Worm (Caenorhabditis elegans) whole organism, late embryonic: ENCODE data around the gene zip-11.
"Not testable (repeated sequence)": the region's sequence is repeated elsewhere in the genome, so short reads cannot be mapped to it uniquely, and the experiment has no call there.

ENCODE experiments used
- C08G9.2 ChIP-seq: sonication (generic microtip); optimal IDR thresholded peaks from 2 replicates; lab custom pipeline; 2016; ENCODE audit warnings: mild to moderate bottlenecking, missing genetic modification characterization, moderate library complexity, missing compliant biosample characterization
- K02D7.2 ChIP-seq: sonication (generic microtip); optimal IDR thresholded peaks from 2 replicates; lab custom pipeline; 2017; ENCODE audit warnings: mild to moderate bottlenecking, missing genetic modification characterization, missing compliant biosample characterization
- K09A11.1 ChIP-seq: sonication (generic microtip); optimal IDR thresholded peaks from 2 replicates; lab custom pipeline; 2017; ENCODE audit warnings: antibody characterized with exemption, mild to moderate bottlenecking, missing genetic modification characterization, missing compliant biosample characterization; ENCODE audit not compliant: insufficient read depth
- T23F11.4 ChIP-seq: fragments of 200-800 bp; sonication (Bioruptor generic); optimal IDR thresholded peaks from 2 replicates; lab custom pipeline; 2018; ENCODE audit warnings: mild to moderate bottlenecking, missing genetic modification characterization, missing compliant biosample characterization
- ama-1 ChIP-seq: fragments of 150-350 bp; optimal IDR thresholded peaks from 2 replicates; lab custom pipeline; 2014
- ceh-18 ChIP-seq: sonication (generic microtip); optimal IDR thresholded peaks from 2 replicates; lab custom pipeline; 2016; ENCODE audit warnings: missing genetic modification characterization, missing compliant biosample characterization
- ceh-19 ChIP-seq: fragments of 200-800 bp; sonication (Bioruptor generic); optimal IDR thresholded peaks from 2 replicates; lab custom pipeline; 2018; ENCODE audit warnings: mild to moderate bottlenecking, missing genetic modification characterization, missing compliant biosample characterization
- ceh-2 ChIP-seq: sonication (generic microtip); optimal IDR thresholded peaks from 2 replicates; lab custom pipeline; 2016; ENCODE audit warnings: missing genotype, missing genetic modification characterization, missing compliant biosample characterization
- ceh-22 ChIP-seq: sonication (generic microtip); optimal IDR thresholded peaks from 2 replicates; lab custom pipeline; 2017; ENCODE audit warnings: missing biosample characterization, missing genetic modification characterization
- ceh-24 ChIP-seq: sonication (generic microtip); optimal IDR thresholded peaks from 2 replicates; lab custom pipeline; 2016; ENCODE audit warnings: mild to moderate bottlenecking, missing genetic modification characterization, missing compliant biosample characterization
- ceh-34 ChIP-seq: sonication (generic microtip); optimal IDR thresholded peaks from 2 replicates; lab custom pipeline; 2016; ENCODE audit warnings: mild to moderate bottlenecking, missing genetic modification characterization, missing compliant biosample characterization
- ceh-48 ChIP-seq: sonication (generic microtip); optimal IDR thresholded peaks from 2 replicates; lab custom pipeline; 2016; ENCODE audit warnings: missing genetic modification characterization, inconsistent platforms, missing compliant biosample characterization
- ceh-6 ChIP-seq: fragments of 200-800 bp; sonication (Bioruptor generic); optimal IDR thresholded peaks from 2 replicates; lab custom pipeline; 2018; ENCODE audit warnings: mild to moderate bottlenecking, missing genetic modification characterization, missing compliant biosample characterization
- dmd-4 ChIP-seq: sonication (generic microtip); optimal IDR thresholded peaks from 2 replicates; lab custom pipeline; 2016; ENCODE audit warnings: borderline replicate concordance, missing genetic modification characterization, missing compliant biosample characterization
- elt-2 ChIP-seq: sonication (generic microtip); optimal IDR thresholded peaks from 2 replicates; lab custom pipeline; 2016; ENCODE audit warnings: missing genetic modification reagents, missing genetic modification characterization, missing compliant biosample characterization
- elt-4 ChIP-seq: sonication (generic microtip); optimal IDR thresholded peaks from 2 replicates; lab custom pipeline; 2016; ENCODE audit warnings: missing genetic modification characterization, missing compliant biosample characterization
- ets-4 ChIP-seq: sonication (generic microtip); optimal IDR thresholded peaks from 2 replicates; lab custom pipeline; 2016; ENCODE audit warnings: missing genetic modification characterization, missing compliant biosample characterization
- fax-1 ChIP-seq: sonication (generic microtip); optimal IDR thresholded peaks from 2 replicates; lab custom pipeline; 2016; ENCODE audit warnings: missing genotype, missing genetic modification characterization, missing compliant biosample characterization
- fkh-10 ChIP-seq: fragments of 150-350 bp; optimal IDR thresholded peaks from 2 replicates; lab custom pipeline; 2014; ENCODE audit warnings: missing biosample characterization, missing genetic modification reagents, missing genetic modification characterization
- gmeb-2 ChIP-seq: sonication (generic microtip); optimal IDR thresholded peaks from 2 replicates; lab custom pipeline; 2016; ENCODE audit warnings: missing genetic modification characterization, inconsistent platforms, missing compliant biosample characterization
- hlh-15 ChIP-seq: sonication (generic microtip); optimal IDR thresholded peaks from 2 replicates; lab custom pipeline; 2016; ENCODE audit warnings: missing genetic modification characterization, missing compliant biosample characterization
- hlh-6 ChIP-seq: sonication (generic microtip); optimal IDR thresholded peaks from 2 replicates; lab custom pipeline; 2016; ENCODE audit warnings: missing genotype, missing genetic modification characterization, missing compliant biosample characterization
- hlh-8 ChIP-seq: sonication (generic microtip); optimal IDR thresholded peaks from 2 replicates; lab custom pipeline; 2016; ENCODE audit warnings: missing genotype, missing genetic modification characterization, missing compliant biosample characterization
- lim-6 ChIP-seq: sonication (generic microtip); optimal IDR thresholded peaks from 2 replicates; lab custom pipeline; 2016; ENCODE audit warnings: missing genetic modification characterization, missing compliant biosample characterization
- lin-11 ChIP-seq: fragments of 200-800 bp; sonication (Bioruptor generic); optimal IDR thresholded peaks from 2 replicates; lab custom pipeline; 2018; ENCODE audit warnings: mild to moderate bottlenecking, missing genetic modification characterization, missing compliant biosample characterization
- mec-3 ChIP-seq: sonication (generic microtip); optimal IDR thresholded peaks from 2 replicates; lab custom pipeline; 2016; ENCODE audit warnings: borderline replicate concordance, missing genetic modification characterization, missing compliant biosample characterization
- nfya-1 ChIP-seq: sonication (generic microtip); optimal IDR thresholded peaks from 2 replicates; lab custom pipeline; 2017; ENCODE audit warnings: missing genetic modification characterization, mild to moderate bottlenecking, missing compliant biosample characterization, antibody characterized with exemption, moderate library complexity
- nhr-11 ChIP-seq: fragments of 150-350 bp; optimal IDR thresholded peaks from 2 replicates; lab custom pipeline; 2014; ENCODE audit warnings: missing biosample characterization, missing genetic modification characterization
- odd-2 ChIP-seq: sonication (generic microtip); optimal IDR thresholded peaks from 2 replicates; lab custom pipeline; 2017; ENCODE audit warnings: antibody characterized with exemption, mild to moderate bottlenecking, missing genetic modification characterization, missing compliant biosample characterization
- pag-3 ChIP-seq: sonication (generic microtip); optimal IDR thresholded peaks from 2 replicates; lab custom pipeline; 2016; ENCODE audit warnings: missing compliant biosample characterization, missing genetic modification characterization, borderline replicate concordance
- pat-9 ChIP-seq: fragments of 200-800 bp; sonication (Bioruptor generic); optimal IDR thresholded peaks from 2 replicates; lab custom pipeline; 2018; ENCODE audit warnings: mild to moderate bottlenecking, missing genetic modification characterization, moderate library complexity, missing compliant biosample characterization
- pqm-1 ChIP-seq: sonication (generic microtip); optimal IDR thresholded peaks from 2 replicates; lab custom pipeline; 2016; ENCODE audit warnings: missing genetic modification characterization, missing compliant biosample characterization
- pros-1 ChIP-seq: fragments of 150-350 bp; optimal IDR thresholded peaks from 2 replicates; lab custom pipeline; 2014; ENCODE audit warnings: missing biosample characterization, missing genetic modification reagents, missing genetic modification characterization
- ref-2 ChIP-seq: sonication (generic microtip); optimal IDR thresholded peaks from 2 replicates; lab custom pipeline; 2016; ENCODE audit warnings: missing genetic modification characterization, missing compliant biosample characterization
- sox-4 ChIP-seq: sonication (generic microtip); optimal IDR thresholded peaks from 2 replicates; lab custom pipeline; 2017; ENCODE audit warnings: mild to moderate bottlenecking, missing genetic modification characterization, inconsistent platforms, missing compliant biosample characterization
- tbx-7 ChIP-seq: sonication (generic microtip); optimal IDR thresholded peaks from 2 replicates; lab custom pipeline; 2016; ENCODE audit warnings: missing genotype, missing genetic modification characterization, missing compliant biosample characterization
- ttx-3 ChIP-seq: sonication (generic microtip); optimal IDR thresholded peaks from 2 replicates; lab custom pipeline; 2016; ENCODE audit warnings: missing genetic modification reagents, missing genetic modification characterization, missing compliant biosample characterization
- unc-86 ChIP-seq: sonication (generic microtip); optimal IDR thresholded peaks from 2 replicates; lab custom pipeline; 2016; ENCODE audit warnings: missing genetic modification characterization, missing compliant biosample characterization
- zip-5 ChIP-seq: sonication (generic microtip); optimal IDR thresholded peaks from 2 replicates; lab custom pipeline; 2016; ENCODE audit warnings: missing genetic modification characterization, missing compliant biosample characterization

The zip-11 gene

DNA sequence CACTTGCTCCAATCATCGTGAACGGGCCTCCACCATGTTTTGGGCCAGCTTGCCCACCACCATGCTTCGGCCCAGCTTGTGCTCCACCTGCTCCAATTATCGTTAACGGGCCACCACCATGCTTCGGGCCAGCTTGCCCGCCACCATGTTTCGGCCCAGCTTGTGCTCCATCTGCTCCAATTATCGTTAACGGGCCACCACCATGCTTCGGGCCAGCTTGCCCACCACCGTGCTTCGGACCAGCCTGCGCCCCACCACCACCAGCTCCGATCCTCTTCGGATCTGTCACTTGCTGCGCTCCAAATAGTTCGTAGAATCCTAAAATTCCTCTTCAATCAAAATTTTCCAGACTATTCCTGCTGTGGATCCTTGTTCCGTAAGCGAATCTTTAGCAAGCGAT is 11.8 kb upstream of the zip-11 start:
- TF ChIP-seq nfya-1 (tag; lab: Kevin White, UChicago) (no peak), hlh-8 (tag; lab: Kevin White, UChicago) (no peak), ceh-6 (GFP tag; lab: Kevin White, UChicago) (no peak), ceh-48 (no peak), fax-1 (tag; lab: Kevin White, UChicago) (no peak), pat-9 (tag; lab: Kevin White, UChicago) (no peak), lim-6 (tag; lab: Kevin White, UChicago) (no peak), ets-4 (tag; lab: Kevin White, UChicago) (no peak), gmeb-2 (no peak), ceh-34 (tag; lab: Kevin White, UChicago) (no peak), T23F11.4 (GFP tag; lab: Kevin White, UChicago) (no peak), sox-4 (tag; lab: Kevin White, UChicago) (no peak)

DNA sequence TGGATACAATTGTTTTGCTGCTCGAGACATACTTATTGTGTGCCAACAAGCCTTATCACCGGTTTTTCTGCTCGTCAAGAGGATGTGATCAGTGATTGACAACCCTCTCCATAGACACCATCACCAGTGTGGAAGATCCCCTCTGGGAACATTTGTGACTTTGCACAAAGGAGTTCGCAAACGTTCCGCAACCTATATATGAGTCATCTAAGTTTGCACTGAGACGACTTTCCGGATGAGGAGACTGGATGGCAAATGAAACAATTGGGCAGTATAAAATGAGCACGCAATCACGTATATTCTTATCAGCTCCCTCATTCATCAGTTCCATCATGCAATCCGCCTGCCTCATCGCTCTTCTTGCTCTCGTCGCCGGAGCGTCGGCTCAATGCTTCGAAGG is 10.6 kb upstream of the zip-11 start, which contains the start of gene W08E12.5:
W08E12.5 (plus strand) TSS at position 301 of the 400 bp plus-strand sequence.
- TF ChIP-seq dmd-4: no peak
- TF ChIP-seq ceh-24 (tag; lab: Kevin White, UChicago): no peak
- no peak for TF ChIP-seq ceh-6 (GFP tag; lab: Kevin White, UChicago)
- TF ChIP-seq zip-5 (tag; lab: Kevin White, UChicago): no peak
- TF ChIP-seq K09A11.1 (tag; lab: Kevin White, UChicago): no peak
- TF ChIP-seq lin-11 (tag; lab: Kevin White, UChicago): no peak
- no peak for TF ChIP-seq ref-2 (tag; lab: Kevin White, UChicago)
- no peak for TF ChIP-seq pag-3 (tag; lab: Kevin White, UChicago)
- TF ChIP-seq mec-3: no peak
- TF ChIP-seq ceh-19: no peak
- TF ChIP-seq elt-4 (tag; lab: Kevin White, UChicago): no peak
- TF ChIP-seq hlh-6 (tag; lab: Kevin White, UChicago): no peak
- no peak for TF ChIP-seq ceh-18
- TF ChIP-seq hlh-8 (tag; lab: Kevin White, UChicago): no peak
- TF ChIP-seq T23F11.4 (GFP tag; lab: Kevin White, UChicago): no peak
- TF ChIP-seq tbx-7 (tag; lab: Kevin White, UChicago): no peak

DNA sequence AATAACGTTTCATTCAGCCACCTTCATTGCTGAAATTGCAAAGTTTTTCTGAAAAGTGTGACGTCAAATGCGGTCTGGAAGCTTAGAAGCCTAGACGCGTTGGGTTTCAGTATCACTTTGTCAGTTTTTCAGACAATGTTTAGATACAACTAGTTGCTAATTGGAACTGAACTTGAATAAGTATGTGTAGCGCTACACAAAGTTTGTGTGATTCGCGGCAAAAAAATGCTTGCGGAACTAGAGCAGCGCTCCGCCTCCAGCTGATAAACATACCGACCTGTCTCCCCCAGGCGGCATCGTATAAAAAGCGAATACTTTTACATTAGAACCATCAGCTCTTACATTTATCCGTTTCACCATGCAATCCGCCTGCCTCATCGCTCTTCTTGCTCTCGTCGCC is 9.0 kb upstream of the zip-11 start, which contains the start of gene W08E12.4:
W08E12.4 (plus strand) TSS at position 301 of the 400 bp plus-strand sequence.
- not testable (repeated sequence) for TF ChIP-seq K02D7.2 (tag; lab: Kevin White, UChicago); pqm-1 (tag; lab: Kevin White, UChicago); ama-1 (lab: Kevin White, UChicago)
- TF ChIP-seq, all 69 proteins: peak for 0; not testable (repeated sequence) for 69

DNA sequence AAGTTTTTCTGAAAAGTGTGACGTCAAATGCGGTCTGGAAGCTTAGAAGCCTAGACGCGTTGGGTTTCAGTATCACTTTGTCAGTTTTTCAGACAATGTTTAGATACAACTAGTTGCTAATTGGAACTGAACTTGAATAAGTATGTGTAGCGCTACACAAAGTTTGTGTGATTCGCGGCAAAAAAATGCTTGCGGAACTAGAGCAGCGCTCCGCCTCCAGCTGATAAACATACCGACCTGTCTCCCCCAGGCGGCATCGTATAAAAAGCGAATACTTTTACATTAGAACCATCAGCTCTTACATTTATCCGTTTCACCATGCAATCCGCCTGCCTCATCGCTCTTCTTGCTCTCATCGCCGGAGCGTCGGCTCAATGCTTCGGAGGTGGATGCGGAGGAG is 7.4 kb upstream of the zip-11 start, which contains the start of gene idpp-12:
idpp-12 (plus strand) TSS at position 301 of the 400 bp plus-strand sequence.
- TF ChIP-seq nfya-1, ceh-2, ets-4 (tag; lab: Kevin White, UChicago): not testable (repeated sequence)
- TF ChIP-seq, all 69 proteins: peak for 0; not testable (repeated sequence) for 69

DNA sequence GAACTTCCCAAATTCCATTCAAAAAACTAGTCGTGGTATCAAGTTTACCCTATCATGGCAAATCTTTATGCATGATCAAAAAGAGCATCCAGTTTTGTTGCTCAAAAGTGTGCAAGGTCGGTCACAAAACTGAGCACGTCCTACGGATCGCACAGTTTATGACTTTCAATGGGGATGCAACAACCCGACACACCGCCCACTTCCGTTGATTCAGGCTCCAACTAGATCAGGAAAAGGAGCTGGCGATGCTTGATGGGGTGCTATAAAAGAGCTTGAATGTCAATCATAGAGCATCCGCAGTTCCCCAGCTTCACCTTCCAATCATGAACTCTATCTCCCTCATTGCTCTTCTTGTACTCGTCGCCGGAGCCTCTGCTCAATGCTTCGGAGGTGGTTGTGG is 5.5 kb upstream of the zip-11 start, which contains the start of gene W08E12.2:
W08E12.2 (plus strand) TSS at position 301 of the 400 bp plus-strand sequence.
- no peak for TF ChIP-seq pros-1 (tag; lab: Kevin White, UChicago)
- no peak for TF ChIP-seq ceh-22 (tag; lab: Kevin White, UChicago)
- TF ChIP-seq dmd-4: no peak

DNA sequence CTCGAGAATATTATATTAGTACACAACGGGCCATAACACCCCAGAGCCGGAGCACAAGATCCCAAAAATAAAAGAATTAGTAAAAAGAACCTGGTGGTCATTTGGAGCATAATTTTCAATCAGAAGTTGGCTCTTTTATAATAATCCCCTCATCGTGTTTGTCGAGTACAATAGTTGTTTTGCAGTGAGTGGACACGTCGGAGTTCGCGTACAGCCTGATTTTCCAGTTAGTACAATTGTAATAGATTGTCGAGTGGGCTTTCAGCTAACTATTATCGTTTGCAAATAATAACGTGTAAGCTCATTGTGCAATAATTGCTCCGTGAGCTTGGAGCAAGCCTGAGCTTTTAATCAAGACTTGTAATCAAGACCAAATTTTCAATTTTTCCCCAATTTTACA is 3.6 kb upstream of the zip-11 start, which contains the start of gene W08E12.9:
W08E12.9 (minus strand) TSS at position 101 of the 400 bp plus-strand sequence.
- TF ChIP-seq C08G9.2 (no peak), ttx-3 (tag; lab: Kevin White, UChicago) (no peak), fkh-10 (no peak), nhr-11 (no peak), sox-4 (tag; lab: Kevin White, UChicago) (no peak), tbx-7 (tag; lab: Kevin White, UChicago) (no peak), K02D7.2 (tag; lab: Kevin White, UChicago) (no peak), unc-86 (no peak), elt-2 (no peak), odd-2 (tag; lab: Kevin White, UChicago) (no peak), hlh-15 (tag; lab: Kevin White, UChicago) (no peak), pag-3 (tag; lab: Kevin White, UChicago) (no peak), ceh-48 (no peak)
